Worm (Caenorhabditis elegans): ENCODE results near the gene nlp-70.

Gene nlp-70

DNA sequence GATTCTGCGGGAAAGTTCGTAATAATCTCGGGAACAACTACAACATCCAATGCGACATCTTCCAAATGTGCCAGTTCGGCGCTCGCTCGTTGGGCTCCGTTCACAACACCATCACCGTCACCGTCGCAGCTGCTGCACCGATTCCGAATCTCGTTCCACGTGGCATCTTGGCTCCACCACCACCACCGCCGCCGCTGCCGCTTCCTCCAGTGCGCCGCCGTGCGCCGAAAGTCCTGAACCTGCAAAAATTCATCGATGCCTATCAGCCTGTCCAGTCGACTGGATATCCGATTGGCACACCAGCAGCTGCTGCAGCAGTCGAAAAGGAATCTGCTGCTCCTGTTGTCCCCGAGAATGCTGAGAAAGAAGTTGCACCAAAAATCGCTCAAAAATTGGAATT lies 25.7 kb upstream of the nlp-70 start (continued):
- no peak for TF ChIP-seq ceh-58 (GFP tag; IDR thresholded peaks at IDR 0.05)
- TF ChIP-seq ztf-28 (GFP tag; IDR thresholded peaks at IDR 0.05), result no peak

ce11 chrV:297424-297991 lies 24.8 kb upstream of the nlp-70 start, which contains the start of gene F33E11.2:
TSS of gene F33E11.2 (plus strand) at chrV:297947.
- TF ChIP-seq egl-18 (GFP tag; IDR thresholded peaks at IDR 0.05) (no peak), attf-6 (GFP tag; IDR thresholded peaks at IDR 0.05) (no peak), F39B2.1 (GFP tag; IDR thresholded peaks at IDR 0.05) (no peak), ceh-91 (GFP tag; IDR thresholded peaks at IDR 0.05) (no peak), F55B11.4 (tag; optimal IDR thresholded peaks at IDR 0.05; ENCODE audit: borderline replicate concordance, insufficient read depth) (no peak), ztf-18 (tag; optimal IDR thresholded peaks at IDR 0.05) (no peak), lin-54 (GFP tag; optimal IDR thresholded peaks at IDR 0.05) (no peak), mcd-1 (GFP tag; IDR thresholded peaks at IDR 0.05) (no peak), fkh-3 (tag; optimal IDR thresholded peaks at IDR 0.05) (no peak), T26A5.8 (tag; optimal IDR thresholded peaks at IDR 0.05) (no peak), attf-5 (GFP tag; optimal IDR thresholded peaks at IDR 0.05) (no peak), lin-40 (tag; optimal IDR thresholded peaks at IDR 0.05) (no peak), sptf-2 (GFP tag; optimal IDR thresholded peaks at IDR 0.05) (no peak), efl-1 (GFP tag; optimal IDR thresholded peaks at IDR 0.05) (peak; percentile 60), F49E8.2 (tag; optimal IDR thresholded peaks at IDR 0.05; ENCODE audit: insufficient read depth) (no peak), ztf-25 (GFP tag; IDR thresholded peaks at IDR 0.05) (no peak), gei-17 (GFP tag; optimal IDR thresholded peaks at IDR 0.05) (no peak), dox-1 (GFP tag; IDR thresholded peaks at IDR 0.05) (no peak), Y53F4B.3 (GFP tag; IDR thresholded peaks at IDR 0.05) (no peak), ztf-22 (GFP tag; optimal IDR thresholded peaks at IDR 0.05) (no peak), D2030.7 (GFP tag; IDR thresholded peaks at IDR 0.05) (no peak), lsl-1 (GFP tag; optimal IDR thresholded peaks at IDR 0.05) (peak; percentile 83), chd-7 (tag; optimal IDR thresholded peaks at IDR 0.05) (no peak), aptf-2 (GFP tag; conservative IDR thresholded peaks at IDR 0.05) (no peak), B0035.1 (tag; optimal IDR thresholded peaks at IDR 0.05) (no peak), xnd-1 (tag; optimal IDR thresholded peaks at IDR 0.05) (peak; percentile 52), F33H1.4 (GFP tag; IDR thresholded peaks at IDR 0.05) (peak; percentile 33; the same call in 1 of the 2 replicates), sea-2 (GFP tag; IDR thresholded peaks at IDR 0.05) (no peak), madf-8 (GFP tag; conservative IDR thresholded peaks at IDR 0.05) (peak; percentile 63), madf-6 (GFP tag; IDR thresholded peaks at IDR 0.05) (peak; percentile 71), dpl-1 (GFP tag; optimal IDR thresholded peaks at IDR 0.05) (no peak)

ce11 chrV:295802-296201 lies 23.1 kb upstream of the nlp-70 start:
- TF ChIP-seq ZK185.1 (tag; optimal IDR thresholded peaks at IDR 0.05; ENCODE audit: poor library complexity, severe bottlenecking) (no peak), zfh-2 (GFP tag; conservative IDR thresholded peaks at IDR 0.05) (peak; percentile 74)

- TF ChIP-seq Y95B8A.8 (GFP tag; IDR thresholded peaks at IDR 0.05) (no peak), fkh-3 (tag; optimal IDR thresholded peaks at IDR 0.05) (no peak), nhr-90 (tag; optimal IDR thresholded peaks at IDR 0.05) (no peak), sea-2 (GFP tag; IDR thresholded peaks at IDR 0.05) (no peak), nhr-179 (tag; optimal IDR thresholded peaks at IDR 0.05) (no peak), nfyb-1 (GFP tag; IDR thresholded peaks at IDR 0.05) (0 out of 2 replicates have a peak, but pooled peaks have one; percentile 56)
Observed at ce11 chrV:285298-285697, 12.6 kb upstream of the nlp-70 start.
